Worm (Caenorhabditis elegans) whole organism, early embryonic: ENCODE measurements around the gene nhr-27.

Experiments used
- B0310.2 ChIP-seq: sonication (generic microtip); optimal IDR thresholded peaks from 2 replicates; lab custom pipeline; 2016; ENCODE audit warnings: mild to moderate bottlenecking, missing genetic modification characterization, missing compliant biosample characterization
- F13C5.2 ChIP-seq: sonication (generic microtip); optimal IDR thresholded peaks from 2 replicates; lab custom pipeline; 2017; ENCODE audit warnings: mild to moderate bottlenecking, missing genetic modification characterization, inconsistent platforms, missing compliant biosample characterization
- aly-1 ChIP-seq: sonication (generic microtip); optimal IDR thresholded peaks from 2 replicates; lab custom pipeline; 2016; ENCODE audit warnings: missing genetic modification characterization, missing compliant biosample characterization
- ama-1 ChIP-seq: fragments of 150-350 bp; optimal IDR thresholded peaks from 2 replicates; lab custom pipeline; 2014
- ceh-13 ChIP-seq: fragments of 200-800 bp; sonication (Bioruptor generic); optimal IDR thresholded peaks from 2 replicates; lab custom pipeline; 2018; ENCODE audit warnings: mild to moderate bottlenecking, missing genetic modification characterization, missing compliant biosample characterization
- ceh-36 ChIP-seq: sonication (generic microtip); optimal IDR thresholded peaks from 2 replicates; lab custom pipeline; 2016; ENCODE audit warnings: missing genetic modification characterization, inconsistent platforms, missing compliant biosample characterization
- ets-7 ChIP-seq: sonication (generic microtip); optimal IDR thresholded peaks from 2 replicates; lab custom pipeline; 2016; ENCODE audit warnings: missing genotype, missing genetic modification characterization, missing compliant biosample characterization
- flt-1 ChIP-seq: fragments of 200-800 bp; sonication (Bioruptor generic); IDR thresholded peaks from 2 replicates; pipeline ENCODE4 v1.3.6; 2022; ENCODE audit warnings: missing genetic modification characterization, missing compliant biosample characterization
- hmbx-1 ChIP-seq: sonication (generic microtip); optimal IDR thresholded peaks from 2 replicates; lab custom pipeline; 2016; ENCODE audit warnings: mild to moderate bottlenecking, missing genetic modification characterization, missing compliant biosample characterization
- hnd-1 ChIP-seq: sonication (generic microtip); optimal IDR thresholded peaks from 2 replicates; lab custom pipeline; 2016; ENCODE audit warnings: missing genetic modification characterization, missing compliant biosample characterization
- pes-1 ChIP-seq: fragments of 200-800 bp; sonication (Bioruptor generic); IDR thresholded peaks from 2 replicates; pipeline ENCODE4 v1.3.6; 2022; ENCODE audit warnings: missing genetic modification reagents, missing genetic modification characterization, missing compliant biosample characterization
- sea-1 ChIP-seq: fragments of 200-800 bp; sonication (Bioruptor generic); conservative IDR thresholded peaks from 2 replicates; pipeline ENCODE4 v1.3.6; 2022; ENCODE audit warnings: missing genetic modification characterization, missing compliant biosample characterization
- tbx-11 ChIP-seq: fragments of 200-800 bp; sonication (Bioruptor generic); IDR thresholded peaks from 2 replicates; pipeline ENCODE4 v1.3.6; 2022; ENCODE audit warnings: missing genetic modification characterization, missing compliant biosample characterization

ce11 chrX:12687482-12687881 lies 120.6 kb downstream of the nhr-27 start:
- TF ChIP-seq ama-1 (no peak), ceh-13 (GFP tag; lab: Kevin White, UChicago) (no peak), hmbx-1 (no peak), B0310.2 (tag; lab: Kevin White, UChicago) (no peak), ets-7 (tag; lab: Kevin White, UChicago) (no peak), tbx-11 (GFP tag; lab: Robert Waterston, UW) (no peak), flt-1 (GFP tag; lab: Robert Waterston, UW) (no peak), F13C5.2 (tag; lab: Kevin White, UChicago) (no peak), hnd-1 (tag; lab: Kevin White, UChicago) (no peak), aly-1 (tag; lab: Kevin White, UChicago) (no peak), ceh-36 (tag; lab: Kevin White, UChicago) (no peak), pes-1 (no peak), sea-1 (no peak)
